Worm (Caenorhabditis elegans): ENCODE measurements around the gene nhr-158.

Gene nhr-158

DNA sequence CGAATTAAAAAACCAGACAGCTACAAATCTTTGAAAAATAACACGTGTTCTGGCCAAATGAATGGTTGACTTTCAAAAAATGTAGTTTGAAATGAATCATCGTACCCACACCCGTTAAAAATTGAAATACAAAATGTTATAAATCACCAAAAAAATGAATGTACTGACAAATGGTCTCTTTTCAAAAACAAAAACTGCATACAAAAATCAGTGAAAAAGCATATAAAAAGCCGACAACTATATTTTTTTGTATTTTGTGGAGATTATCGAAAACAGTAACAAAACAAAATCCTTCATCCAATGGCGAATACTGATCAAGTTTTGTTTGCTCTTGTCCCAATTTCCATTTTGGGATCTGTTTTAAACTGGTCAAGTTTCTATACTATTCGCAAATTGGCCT is 45.3 kb upstream of the nhr-158 start, which contains the start of gene srx-66:
TSS of gene srx-66 (plus strand) at position 301 of the 400 bp plus-strand sequence.
- no peak for TF ChIP-seq mab-9 (GFP tag; IDR thresholded peaks at IDR 0.05)
- TF ChIP-seq ztf-11 (tag; optimal IDR thresholded peaks at IDR 0.05), result no peak
- no peak for TF ChIP-seq unc-62 (GFP tag; optimal IDR thresholded peaks at IDR 0.05)
- TF ChIP-seq hlh-4 (tag; optimal IDR thresholded peaks at IDR 0.05), result no peak
- no peak for TF ChIP-seq xbp-1 (tag; optimal IDR thresholded peaks at IDR 0.05)
- TF ChIP-seq F16B12.6 (tag; optimal IDR thresholded peaks at IDR 0.05), result no peak
- no peak for TF ChIP-seq fkh-4 (tag; optimal IDR thresholded peaks at IDR 0.05; ENCODE audit: borderline replicate concordance)
- TF ChIP-seq lin-13 (GFP tag; optimal IDR thresholded peaks at IDR 0.05), result no peak
- TF ChIP-seq nhr-237 (tag; optimal IDR thresholded peaks at IDR 0.05), result no peak
- no peak for TF ChIP-seq tbx-2 (tag; optimal IDR thresholded peaks at IDR 0.05)
- no peak for TF ChIP-seq nhr-47 (tag; optimal IDR thresholded peaks at IDR 0.05)
- TF ChIP-seq ceh-90 (tag; optimal IDR thresholded peaks at IDR 0.05), result no peak

DNA sequence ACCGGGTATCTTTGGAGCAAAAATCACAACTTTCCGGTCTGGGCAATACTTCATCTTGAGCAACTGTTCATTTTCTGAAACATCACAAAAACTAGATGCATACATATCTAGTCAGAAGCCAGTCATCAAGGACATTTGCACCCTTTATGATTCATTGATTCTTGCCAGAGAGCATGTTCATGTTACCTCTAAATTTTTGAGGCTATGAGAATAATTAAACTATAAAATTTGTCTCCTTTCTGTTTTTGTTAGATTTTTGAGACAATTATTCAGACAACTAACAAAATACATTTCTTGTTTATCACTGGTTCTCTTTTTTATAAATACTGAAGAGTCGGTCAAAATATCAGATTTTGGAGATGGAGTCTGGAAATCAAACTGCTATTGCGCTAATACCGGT is 42.5 kb upstream of the nhr-158 start, which contains the start of gene srx-67:
TSS of gene srx-67 (plus strand) at position 301 of the 400 bp plus-strand sequence.
- TF ChIP-seq hpl-2 (GFP tag; optimal IDR thresholded peaks at IDR 0.05) (no peak), unc-30 (tag; optimal IDR thresholded peaks at IDR 0.05) (no peak), efl-3 (GFP tag; optimal IDR thresholded peaks at IDR 0.05) (no peak), snpc-4 (tag; optimal IDR thresholded peaks at IDR 0.05) (no peak), efl-1 (optimal IDR thresholded peaks at IDR 0.05) (no peak), efl-1 (GFP tag; optimal IDR thresholded peaks at IDR 0.05 in 1 of 2) (no peak), fkh-4 (tag; optimal IDR thresholded peaks at IDR 0.05; ENCODE audit: borderline replicate concordance) (no peak), fkh-8 (tag; optimal IDR thresholded peaks at IDR 0.05) (no peak), ceh-88 (GFP tag; IDR thresholded peaks at IDR 0.05) (no peak), elt-2 (tag; optimal IDR thresholded peaks at IDR 0.05) (no peak), tbx-2 (tag; optimal IDR thresholded peaks at IDR 0.05) (no peak), nhr-20 (tag; optimal IDR thresholded peaks at IDR 0.05) (no peak), pax-3 (tag; optimal IDR thresholded peaks at IDR 0.05) (no peak), zip-4 (GFP tag; optimal IDR thresholded peaks at IDR 0.05) (no peak), xbp-1 (tag; optimal IDR thresholded peaks at IDR 0.05) (no peak), ceh-63 (GFP tag; optimal IDR thresholded peaks at IDR 0.05) (no peak), nhr-11 (tag; optimal IDR thresholded peaks at IDR 0.05) (no peak), lir-3 (tag; optimal IDR thresholded peaks at IDR 0.05; ENCODE audit: poor library complexity) (no peak), aha-1 (tag; optimal IDR thresholded peaks at IDR 0.05) (no peak)

DNA sequence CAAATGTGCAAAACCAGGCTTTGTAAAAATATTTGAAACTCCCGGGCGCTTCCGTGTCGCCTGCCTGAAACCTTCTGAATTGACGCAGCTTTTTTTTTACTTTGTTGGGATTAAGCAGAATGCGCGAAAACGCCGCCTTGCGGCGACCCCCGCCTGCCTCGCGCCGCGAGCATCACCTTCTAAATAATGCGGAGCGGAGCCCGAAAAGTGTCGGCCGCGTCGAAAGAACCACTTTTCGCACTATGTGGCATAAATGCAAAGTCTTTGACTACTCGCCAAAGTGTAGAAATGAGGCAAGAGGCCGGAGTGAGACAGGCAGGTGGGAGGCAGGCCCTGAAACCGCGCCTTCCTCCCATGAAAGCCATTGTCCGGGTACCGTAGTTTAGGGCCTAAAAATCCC is 39.2 kb upstream of the nhr-158 start:
- TF ChIP-seq nhr-47 (tag; optimal IDR thresholded peaks at IDR 0.05) (no peak), nhr-90 (tag; optimal IDR thresholded peaks at IDR 0.05; ENCODE audit: poor library complexity) (no peak), vab-15 (tag; optimal IDR thresholded peaks at IDR 0.05) (no peak), lin-35 (GFP tag; optimal IDR thresholded peaks at IDR 0.05) (no peak), snu-23 (GFP tag; optimal IDR thresholded peaks at IDR 0.05) (no peak), mef-2 (tag; optimal IDR thresholded peaks at IDR 0.05) (no peak), blmp-1 (tag; optimal IDR thresholded peaks at IDR 0.05) (no peak), fkh-10 (GFP tag; optimal IDR thresholded peaks at IDR 0.05) (no peak), xbp-1 (tag; optimal IDR thresholded peaks at IDR 0.05) (no peak), jun-1 (tag; optimal IDR thresholded peaks at IDR 0.05) (no peak), ceh-88 (GFP tag; IDR thresholded peaks at IDR 0.05) (no peak)

ce11 chrV:3912472-3912871 is 38.5 kb upstream of the nhr-158 start, which contains the start of gene srx-68:
TSS of gene srx-68 (plus strand) at chrV:3912772.
- no peak for TF ChIP-seq fos-1 (tag; optimal IDR thresholded peaks at IDR 0.05)
- TF ChIP-seq unc-130 (tag; optimal IDR thresholded peaks at IDR 0.05), result no peak
- TF ChIP-seq jun-1 (tag; optimal IDR thresholded peaks at IDR 0.05), result no peak
- no peak for TF ChIP-seq nhr-71 (tag; optimal IDR thresholded peaks at IDR 0.05)
- TF ChIP-seq lin-39 (tag; optimal IDR thresholded peaks at IDR 0.05), result no peak
- no peak for TF ChIP-seq fkh-10 (GFP tag; optimal IDR thresholded peaks at IDR 0.05)
- no peak for TF ChIP-seq elt-3 (tag; optimal IDR thresholded peaks at IDR 0.05)
- TF ChIP-seq nhr-90 (tag; optimal IDR thresholded peaks at IDR 0.05; ENCODE audit: poor library complexity), result no peak
- TF ChIP-seq efl-1 (optimal IDR thresholded peaks at IDR 0.05), result no peak
- no peak for TF ChIP-seq efl-1 (GFP tag; optimal IDR thresholded peaks at IDR 0.05 in 1 of 2)
- no peak for TF ChIP-seq ceh-90 (tag; optimal IDR thresholded peaks at IDR 0.05)
- no peak for TF ChIP-seq mab-9 (GFP tag; IDR thresholded peaks at IDR 0.05)
- no peak for TF ChIP-seq ceh-82 (tag; optimal IDR thresholded peaks at IDR 0.05)
- TF ChIP-seq ces-1 (GFP tag; optimal IDR thresholded peaks at IDR 0.05), result no peak
